Worm (Caenorhabditis elegans): ENCODE results near the gene lips-7.

ce11 chrII:536775-537174 lies 14.9 kb upstream of the lips-7 start, which contains the start of gene T27A1.2:
- TF ChIP-seq lsy-27 (tag; optimal IDR thresholded peaks at IDR 0.05; ENCODE audit: borderline replicate concordance, insufficient read depth) (no peak), ama-1 (optimal IDR thresholded peaks at IDR 0.05) (no peak), ama-1 (GFP tag; optimal IDR thresholded peaks at IDR 0.05) (no peak), zim-3 (tag; optimal IDR thresholded peaks at IDR 0.05) (no peak)

All from whole organism, young adult.